Worm (Caenorhabditis elegans) whole organism, young adult: ENCODE measurements around the gene srh-291.

ENCODE experiments used
- B0035.1 ChIP-seq: sonication (generic microtip); optimal IDR thresholded peaks from 2 replicates; lab custom pipeline; 2016; ENCODE audit warnings: missing genetic modification characterization, mild to moderate bottlenecking, missing compliant biosample characterization, missing genotype, missing genetic modification reagents
- B0336.3 ChIP-seq: fragments of 200-800 bp; sonication (Bioruptor generic); IDR thresholded peaks from 2 replicates; pipeline ENCODE4 v1.3.6; 2022; ENCODE audit warnings: missing genetic modification characterization, missing compliant biosample characterization
- F10E7.11 ChIP-seq: sonication (generic microtip); optimal IDR thresholded peaks from 2 replicates; lab custom pipeline; 2017; ENCODE audit warnings: mild to moderate bottlenecking, missing genetic modification characterization, moderate library complexity, missing compliant biosample characterization
- F23B12.7 ChIP-seq: sonication (generic microtip); optimal IDR thresholded peaks from 2 replicates; lab custom pipeline; 2017; ENCODE audit warnings: missing genetic modification characterization, mild to moderate bottlenecking, missing compliant biosample characterization, antibody characterized with exemption, moderate library complexity; ENCODE audit not compliant: insufficient read depth
- F39B2.1 ChIP-seq: fragments of 200-800 bp; sonication (Bioruptor generic); IDR thresholded peaks from 2 replicates; pipeline ENCODE4 v1.3.6; 2022; ENCODE audit warnings: missing genetic modification reagents, missing genetic modification characterization, missing compliant biosample characterization
- F55B11.4 ChIP-seq: sonication (generic microtip); optimal IDR thresholded peaks from 2 replicates; lab custom pipeline; 2016; ENCODE audit warnings: missing compliant biosample characterization, missing genetic modification characterization, borderline replicate concordance; ENCODE audit not compliant: insufficient read depth
- T07F8.4 ChIP-seq: sonication (generic microtip); optimal IDR thresholded peaks from 2 replicates; lab custom pipeline; 2016; ENCODE audit warnings: mild to moderate bottlenecking, missing genetic modification characterization, moderate library complexity, missing compliant biosample characterization
- Y53G8AR.9 ChIP-seq: fragments of 200-800 bp; sonication (Bioruptor generic); conservative IDR thresholded peaks from 2 replicates; pipeline ENCODE4 v1.3.6; 2022; ENCODE audit warnings: missing genetic modification reagents, missing genetic modification characterization, missing compliant biosample characterization
- akir-1 ChIP-seq: fragments of 200-800 bp; sonication (Bioruptor generic); optimal IDR thresholded peaks from 2 replicates; lab custom pipeline; 2018; ENCODE audit warnings: mild to moderate bottlenecking, missing genetic modification characterization, moderate library complexity, missing compliant biosample characterization
- ama-1 ChIP-seq, 3 experiments: fragments of 150-350 bp in 1 of 3; sonication (generic microtip) in 2 of 3; optimal IDR thresholded peaks; 2 replicates each; lab custom pipeline; 2014 to 2018; ENCODE audit warnings: missing biosample characterization in 2 of 3, missing genetic modification characterization in 2 of 3, missing genetic modification reagents in 2 of 3
- atf-7 ChIP-seq: sonication (generic microtip); optimal IDR thresholded peaks from 2 replicates; lab custom pipeline; 2017; ENCODE audit warnings: mild to moderate bottlenecking, missing genetic modification characterization, missing compliant biosample characterization
- attf-3 ChIP-seq: fragments of 200-800 bp; sonication (Bioruptor generic); conservative IDR thresholded peaks from 2 replicates; pipeline ENCODE4 v1.3.6; 2022; ENCODE audit warnings: missing genetic modification reagents, missing genetic modification characterization, missing compliant biosample characterization
- cebp-1 ChIP-seq, 2 experiments: fragments of 200-800 bp in 1 of 2; sonication (Bioruptor generic) in 1 of 2; sonication (generic microtip) in 1 of 2; IDR thresholded peaks in 1 of 2; optimal IDR thresholded peaks in 1 of 2; 2 replicates each; pipeline versions ENCODE4 v1.3.6 to Lab custom; 2017 to 2022; ENCODE audit warnings: missing compliant biosample characterization in 2 of 2, missing genetic modification characterization in 2 of 2, mild to moderate bottlenecking in 1 of 2, missing genetic modification reagents in 1 of 2, moderate library complexity in 1 of 2
- ceh-40 ChIP-seq: fragments of 200-800 bp; sonication (Bioruptor generic); IDR thresholded peaks from 2 replicates; pipeline ENCODE4 v1.3.6; 2022; ENCODE audit warnings: missing genetic modification characterization, missing compliant biosample characterization
- ceh-79 ChIP-seq: sonication (generic microtip); optimal IDR thresholded peaks from 2 replicates; lab custom pipeline; 2017; ENCODE audit warnings: mild to moderate bottlenecking, missing genetic modification characterization, missing compliant biosample characterization
- chd-7 ChIP-seq: sonication (generic microtip); optimal IDR thresholded peaks from 2 replicates; lab custom pipeline; 2016; ENCODE audit warnings: mild to moderate bottlenecking, missing genetic modification characterization, moderate library complexity, missing compliant biosample characterization
- dox-1 ChIP-seq: fragments of 200-800 bp; sonication (Bioruptor generic); IDR thresholded peaks from 2 replicates; pipeline ENCODE4 v1.3.6; 2022; ENCODE audit warnings: missing genetic modification reagents, missing genetic modification characterization, missing compliant biosample characterization
- egrh-3 ChIP-seq: fragments of 200-800 bp; sonication (Bioruptor generic); IDR thresholded peaks from 2 replicates; pipeline ENCODE4 v1.3.6; 2022; ENCODE audit warnings: missing genetic modification reagents, missing genetic modification characterization, missing compliant biosample characterization
- fkh-3 ChIP-seq: sonication (generic microtip); optimal IDR thresholded peaks from 2 replicates; lab custom pipeline; 2016; ENCODE audit warnings: mild to moderate bottlenecking, missing genetic modification characterization, missing compliant biosample characterization
- him-1 ChIP-seq: sonication (generic microtip); optimal IDR thresholded peaks from 2 replicates; lab custom pipeline; 2016; ENCODE audit warnings: missing genotype, missing genetic modification reagents, missing genetic modification characterization, missing compliant biosample characterization
- hlh-12 ChIP-seq: sonication (generic microtip); optimal IDR thresholded peaks from 2 replicates; lab custom pipeline; 2016; ENCODE audit warnings: missing genetic modification characterization, missing compliant biosample characterization
- hrde-1 ChIP-seq: sonication (generic microtip); optimal IDR thresholded peaks from 2 replicates; lab custom pipeline; 2016; ENCODE audit warnings: missing genetic modification characterization, mild to moderate bottlenecking, missing compliant biosample characterization, moderate library complexity, missing genotype, missing genetic modification reagents, borderline replicate concordance
- lsy-27 ChIP-seq: sonication (generic microtip); optimal IDR thresholded peaks from 2 replicates; lab custom pipeline; 2017; ENCODE audit warnings: missing genetic modification characterization, mild to moderate bottlenecking, missing compliant biosample characterization, antibody characterized with exemption, missing genotype, borderline replicate concordance; ENCODE audit not compliant: insufficient read depth
- madf-3 ChIP-seq: fragments of 200-800 bp; sonication (Bioruptor generic); IDR thresholded peaks from 2 replicates; pipeline ENCODE4 v1.3.6; 2022; ENCODE audit warnings: missing genetic modification reagents, missing genetic modification characterization, missing compliant biosample characterization
- madf-6 ChIP-seq: fragments of 200-800 bp; sonication (Bioruptor generic); IDR thresholded peaks from 2 replicates; pipeline ENCODE4 v1.3.6; 2022; ENCODE audit warnings: missing genetic modification reagents, missing genetic modification characterization, missing compliant biosample characterization
- mcd-1 ChIP-seq: fragments of 200-800 bp; sonication (Bioruptor generic); IDR thresholded peaks from 2 replicates; pipeline ENCODE4 v1.3.6; 2022; ENCODE audit warnings: missing genetic modification reagents, missing genetic modification characterization, missing compliant biosample characterization
- mxl-1 ChIP-seq: sonication (generic microtip); optimal IDR thresholded peaks from 2 replicates; lab custom pipeline; 2016; ENCODE audit warnings: missing genetic modification characterization, missing compliant biosample characterization
- nfya-1 ChIP-seq: sonication (generic microtip); optimal IDR thresholded peaks from 2 replicates; lab custom pipeline; 2017; ENCODE audit warnings: antibody characterized with exemption, missing compliant biosample characterization, missing genetic modification characterization, borderline replicate concordance; ENCODE audit not compliant: insufficient read depth
- nhr-120 ChIP-seq: fragments of 200-800 bp; sonication (Bioruptor generic); IDR thresholded peaks from 2 replicates; pipeline ENCODE4 v1.3.6; 2022; ENCODE audit warnings: missing genetic modification characterization, missing compliant biosample characterization
- nhr-80 ChIP-seq: sonication (generic microtip); optimal IDR thresholded peaks from 2 replicates; lab custom pipeline; 2016; ENCODE audit warnings: missing genetic modification characterization, missing compliant biosample characterization
- sdz-38 ChIP-seq: sonication (generic microtip); optimal IDR thresholded peaks from 2 replicates; lab custom pipeline; 2016; ENCODE audit warnings: missing genotype, missing genetic modification characterization, missing compliant biosample characterization
- snpc-4 ChIP-seq, 5 experiments: fragments of 150-350 bp in 1 of 5; sonication (generic microtip) in 4 of 5; optimal IDR thresholded peaks; 2 replicates each; lab custom pipeline; 2014 to 2018; ENCODE audit warnings: missing genetic modification characterization in 5 of 5, missing biosample characterization in 3 of 5, antibody characterized with exemption in 2 of 5, mild to moderate bottlenecking in 2 of 5, missing compliant biosample characterization in 2 of 5, missing genotype in 2 of 5, moderate library complexity in 2 of 5, missing genetic modification reagents in 1 of 5
- tbp1 ChIP-seq: fragments of 200-800 bp; sonication (Bioruptor generic); optimal IDR thresholded peaks from 2 replicates; lab custom pipeline; 2018; ENCODE audit warnings: mild to moderate bottlenecking, missing genetic modification characterization, missing compliant biosample characterization
- unc-130 ChIP-seq: sonication (generic microtip); optimal IDR thresholded peaks from 2 replicates; lab custom pipeline; 2016; ENCODE audit warnings: missing genetic modification reagents, missing genetic modification characterization, missing compliant biosample characterization
- unc-62 ChIP-seq: fragments of 150-350 bp; optimal IDR thresholded peaks from 2 replicates; lab custom pipeline; 2014; ENCODE audit warnings: missing biosample characterization, missing genetic modification reagents, missing genetic modification characterization
- xnd-1 ChIP-seq: sonication (generic microtip); optimal IDR thresholded peaks from 2 replicates; lab custom pipeline; 2016; ENCODE audit warnings: missing genotype, missing genetic modification reagents, missing genetic modification characterization, missing compliant biosample characterization
- zfh-2 ChIP-seq: fragments of 200-800 bp; sonication (Bioruptor generic); conservative IDR thresholded peaks from 2 replicates; pipeline ENCODE4 v1.3.6; 2022; ENCODE audit warnings: missing genetic modification reagents, missing genetic modification characterization, missing compliant biosample characterization
- ztf-18 ChIP-seq: sonication (generic microtip); optimal IDR thresholded peaks from 2 replicates; lab custom pipeline; 2016; ENCODE audit warnings: missing genotype, mild to moderate bottlenecking, missing genetic modification characterization, missing compliant biosample characterization
- ztf-6 ChIP-seq: fragments of 200-800 bp; sonication (Bioruptor generic); IDR thresholded peaks from 2 replicates; pipeline ENCODE4 v1.3.6; 2022; ENCODE audit warnings: missing genetic modification reagents, missing genetic modification characterization, missing compliant biosample characterization

Gene srh-291

DNA sequence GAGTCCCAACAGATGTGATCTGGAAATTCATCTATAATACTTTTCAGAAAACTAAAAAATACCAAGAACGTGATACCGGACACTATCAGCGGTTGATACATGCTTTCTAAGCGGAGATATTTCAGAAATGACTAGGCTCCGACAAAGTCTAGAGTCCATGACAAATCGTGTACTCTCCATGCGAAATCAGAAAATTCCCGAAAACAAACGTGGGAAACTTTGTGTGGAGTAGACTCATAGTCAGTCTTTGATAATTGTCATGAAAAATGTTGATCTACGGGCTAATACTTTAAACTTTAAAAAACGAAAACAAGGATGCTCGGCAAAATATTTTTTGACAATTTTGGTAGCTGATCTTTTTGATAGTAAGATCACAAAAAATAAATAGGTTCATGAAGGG is 6.6 kb upstream of the srh-291 start, which contains the start of gene srx-18 (continued):
- TF ChIP-seq attf-3 (GFP tag; lab: Robert Waterston, UW) (no peak), akir-1 (no peak), T07F8.4 (tag; lab: Kevin White, UChicago) (no peak)

DNA sequence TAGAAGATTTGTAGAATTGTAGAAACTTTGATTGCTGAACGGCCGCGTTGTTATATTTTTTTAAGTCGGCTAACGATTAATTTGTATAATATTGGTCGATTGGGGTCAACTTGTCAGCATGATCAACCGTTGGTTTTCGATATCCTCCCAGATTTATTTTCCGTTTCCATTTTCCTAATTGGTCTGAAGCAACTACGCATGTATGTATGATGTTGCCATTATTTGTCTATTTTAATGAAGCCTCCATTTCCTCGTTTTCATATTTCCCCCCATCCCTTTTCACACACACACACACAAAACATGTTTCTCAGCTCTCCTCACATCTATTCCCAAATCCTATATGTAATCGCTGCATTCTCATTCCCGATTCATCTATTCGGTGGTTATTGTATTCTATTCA is 4.9 kb upstream of the srh-291 start, which contains the start of gene srh-287:
Gene srh-287, plus strand, starts transcription at position 301 of the 400 bp plus-strand sequence.
- TF ChIP-seq snpc-4 (GFP tag; optimal IDR thresholded peaks at IDR 0.05; lab: Kevin White, UChicago) (no peak), snpc-4 (tag; optimal IDR thresholded peaks at IDR 0.05; lab: Kevin White, UChicago) (no peak), ztf-18 (tag; lab: Kevin White, UChicago) (no peak), Y53G8AR.9 (GFP tag; lab: Robert Waterston, UW) (no peak), nfya-1 (tag; lab: Kevin White, UChicago) (no peak), F10E7.11 (tag; lab: Kevin White, UChicago) (no peak), ceh-79 (tag; lab: Kevin White, UChicago) (no peak), atf-7 (no peak), hlh-12 (tag; lab: Kevin White, UChicago) (no peak), him-1 (no peak)

DNA sequence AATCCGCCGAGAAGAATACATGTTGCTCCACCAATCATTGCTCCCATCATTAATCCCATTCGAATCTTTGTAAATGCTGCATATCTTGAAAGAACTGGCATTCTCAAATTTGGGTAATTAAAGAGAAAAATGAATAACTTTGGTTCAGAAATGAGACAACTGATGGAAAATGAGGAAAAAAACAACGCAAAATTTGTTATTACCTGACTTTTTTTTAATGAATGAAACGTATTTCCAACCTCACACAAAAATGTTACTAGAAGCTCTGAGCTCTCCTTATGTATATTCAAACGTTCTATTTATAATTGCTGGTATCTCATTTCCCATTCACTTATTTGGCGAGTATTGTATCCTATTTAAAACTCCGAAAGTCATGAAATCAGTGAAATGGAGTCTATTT is 2.9 kb upstream of the srh-291 start, which contains the start of the genes Y94A7B.11 and srh-292:
Gene Y94A7B.11, minus strand, starts transcription at position 101 of the 400 bp plus-strand sequence.
Gene srh-292, plus strand, starts transcription at position 251 of the 400 bp plus-strand sequence.
- TF ChIP-seq nhr-80 (tag; lab: Kevin White, UChicago) (no peak), unc-62 (no peak), lsy-27 (tag; lab: Kevin White, UChicago) (no peak), unc-130 (GFP tag; lab: Kevin White, UChicago) (no peak), ceh-40 (GFP tag; lab: Robert Waterston, UW) (no peak), sdz-38 (tag; lab: Kevin White, UChicago) (no peak), hrde-1 (tag; lab: Kevin White, UChicago) (no peak), madf-6 (GFP tag; lab: Robert Waterston, UW) (no peak), Y53G8AR.9 (GFP tag; lab: Robert Waterston, UW) (no peak), tbp1 (GFP tag; lab: Kevin White, UChicago) (no peak), ceh-79 (tag; lab: Kevin White, UChicago) (no peak)

DNA sequence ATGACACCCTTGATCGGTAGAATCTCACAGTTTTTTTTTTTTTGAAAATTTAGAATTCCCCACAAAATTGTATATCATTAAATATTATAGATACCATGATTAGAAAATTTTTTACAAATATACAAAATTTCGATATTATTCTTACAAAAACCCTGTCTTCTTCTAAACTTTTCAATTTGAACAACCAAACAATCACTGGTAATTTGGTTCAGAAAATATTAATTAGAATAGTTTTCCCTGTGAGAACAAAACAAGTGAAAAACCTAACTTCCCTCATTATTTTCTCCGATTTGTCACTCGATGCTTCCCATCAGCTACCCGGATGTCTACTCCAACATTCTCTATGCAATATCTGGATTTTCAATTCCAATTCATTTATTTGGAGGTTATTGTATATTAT is 4.6 kb downstream of the srh-291 start, which contains the start of gene srh-296:
Gene srh-296, plus strand, starts transcription at position 301 of the 400 bp plus-strand sequence.
- TF ChIP-seq chd-7 (tag; lab: Kevin White, UChicago): no peak
- TF ChIP-seq B0336.3 (GFP tag; lab: Robert Waterston, UW): no peak
- no peak for TF ChIP-seq ztf-6 (GFP tag; lab: Robert Waterston, UW)
- no peak for TF ChIP-seq hrde-1 (tag; lab: Kevin White, UChicago)
- no peak for TF ChIP-seq ama-1 (optimal IDR thresholded peaks at IDR 0.05; lab: Kevin White, UChicago)
- no peak for TF ChIP-seq ama-1 (GFP tag; optimal IDR thresholded peaks at IDR 0.05; lab: Kevin White, UChicago)
- no peak for TF ChIP-seq F39B2.1 (GFP tag; lab: Robert Waterston, UW)
- no peak for TF ChIP-seq xnd-1
- no peak for TF ChIP-seq B0035.1 (tag; lab: Kevin White, UChicago)
- no peak for TF ChIP-seq fkh-3 (tag; lab: Kevin White, UChicago)

DNA sequence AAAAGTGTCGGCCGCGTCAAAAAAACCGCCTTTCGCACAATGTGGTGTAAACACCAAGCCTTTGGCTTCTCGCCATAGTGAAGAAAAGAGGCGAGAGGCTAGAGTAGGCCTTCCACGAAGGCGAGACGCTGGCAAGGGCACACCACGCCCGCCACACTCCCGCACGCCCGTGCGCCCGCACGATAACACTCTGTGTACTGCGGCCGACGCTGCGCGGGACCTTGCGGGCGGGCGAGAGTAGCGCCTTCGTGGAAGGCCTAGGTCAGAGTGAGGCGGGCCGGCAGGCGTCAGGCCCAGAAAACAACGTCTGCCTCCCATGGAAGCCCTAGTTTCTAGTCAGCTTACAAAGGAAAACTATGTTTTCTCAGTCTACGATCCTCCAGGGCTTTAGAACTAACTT is 6.7 kb downstream of the srh-291 start:
- TF ChIP-seq F55B11.4 (tag; lab: Kevin White, UChicago) (no peak), cebp-1 (GFP tag; IDR thresholded peaks at IDR 0.05; lab: Robert Waterston, UW) (no peak), cebp-1 (tag; optimal IDR thresholded peaks at IDR 0.05; lab: Kevin White, UChicago) (no peak), ceh-79 (tag; lab: Kevin White, UChicago) (no peak), dox-1 (GFP tag; lab: Robert Waterston, UW) (0 out of 2 replicates have a peak, but pooled peaks have one; percentile 11), F10E7.11 (tag; lab: Kevin White, UChicago) (no peak), akir-1 (no peak), F23B12.7 (tag; lab: Kevin White, UChicago) (no peak), zfh-2 (peak; percentile 94), F39B2.1 (GFP tag; lab: Robert Waterston, UW) (0 out of 2 replicates have a peak, but pooled peaks have one; percentile 33), egrh-3 (GFP tag; lab: Robert Waterston, UW) (peak; percentile 82; the same call in 1 of the 2 replicates), mcd-1 (no peak), madf-3 (0 out of 2 replicates have a peak, but pooled peaks have one; percentile 43), nhr-120 (GFP tag; lab: Robert Waterston, UW) (0 out of 2 replicates have a peak, but pooled peaks have one; percentile 27), mxl-1 (tag; lab: Kevin White, UChicago) (no peak)
